Fruit fly (Drosophila melanogaster): ENCODE results near the gene Coq3.

Coq3 gene

dm6 chr2L:21168295-21169159 lies 10.1 kb upstream of the Coq3 start, which contains the start of the genes mAcon1, CG43345 and CG43346 (continued):
- peak; percentile 31; the same call in 1 of the 2 replicates for TF ChIP-seq inv (GFP tag; IDR thresholded peaks at IDR 0.05; ENCODE audit: partially characterized antibody)
- peak; percentile 24; the same call in 1 of the 3 replicates for TF ChIP-seq knrl (GFP tag; IDR thresholded peaks at IDR 0.05; ENCODE audit: partially characterized antibody)
- peak; percentile 79 for TF ChIP-seq Ets97D (GFP tag; optimal IDR thresholded peaks at IDR 0.05)
- peak; percentile 27; the same call in 2 of the 3 replicates for TF ChIP-seq CG14050 (GFP tag; IDR thresholded peaks at IDR 0.05)
- peak; percentile 83 for TF ChIP-seq grau (tag; optimal IDR thresholded peaks at IDR 0.05)
- no peak for TF ChIP-seq MTF-1 (GFP tag; optimal IDR thresholded peaks at IDR 0.05; ENCODE audit: borderline replicate concordance)
- peak; percentile 67 for TF ChIP-seq disco-r (GFP tag; optimal IDR thresholded peaks at IDR 0.05)
- no peak for TF ChIP-seq Hey (tag; optimal IDR thresholded peaks at IDR 0.05)
- 0 out of 3 replicates have a peak, but pooled peaks have one; percentile 61 for TF ChIP-seq CG11456 (GFP tag; IDR thresholded peaks at IDR 0.05)
- peak; percentile 84 for TF ChIP-seq her (GFP tag; optimal IDR thresholded peaks at IDR 0.05)
- TF ChIP-seq Fer1 (GFP tag; optimal IDR thresholded peaks at IDR 0.05) = peak; percentile 89
- peak; percentile 46 for TF ChIP-seq mirr (GFP tag; optimal IDR thresholded peaks at IDR 0.05)
- TF ChIP-seq pnt (GFP tag; optimal IDR thresholded peaks at IDR 0.05) = peak; percentile 82
- TF ChIP-seq Xbp1 (GFP tag; optimal IDR thresholded peaks at IDR 0.05) = peak; percentile 84
- peak; percentile 88 for TF ChIP-seq Hsf (GFP tag; optimal IDR thresholded peaks at IDR 0.05)
- peak; percentile 48 for TF ChIP-seq BEAF-32 (GFP tag; optimal IDR thresholded peaks at IDR 0.05)
- peak; percentile 70 for TF ChIP-seq CG12744 (GFP tag; optimal IDR thresholded peaks at IDR 0.05)
- no peak for TF ChIP-seq hbn (GFP tag; IDR thresholded peaks at IDR 0.05; ENCODE audit: partially characterized antibody)
- TF ChIP-seq CG7839 (tag; optimal IDR thresholded peaks at IDR 0.05) = no peak
- TF ChIP-seq bab2 (GFP tag; optimal IDR thresholded peaks at IDR 0.05) = peak; percentile 85
- TF ChIP-seq ttk (GFP tag; IDR thresholded peaks at IDR 0.05) = no peak
- TF ChIP-seq repo (GFP tag; optimal IDR thresholded peaks at IDR 0.05) = peak; percentile 69
- peak; percentile 75 for TF ChIP-seq nom (GFP tag; optimal IDR thresholded peaks at IDR 0.05)
- no peak for TF ChIP-seq CkIIα-i1 (GFP tag; IDR thresholded peaks at IDR 0.05)
- no peak for TF ChIP-seq CG1832 (GFP tag; optimal IDR thresholded peaks at IDR 0.05)
- TF ChIP-seq CG5245 (GFP tag; optimal IDR thresholded peaks at IDR 0.05) = peak; percentile 7
- TF ChIP-seq salm (tag; optimal IDR thresholded peaks at IDR 0.05) = no peak
- no peak for TF ChIP-seq scrt (GFP tag; optimal IDR thresholded peaks at IDR 0.05)
- TF ChIP-seq CG11696 (GFP tag; IDR thresholded peaks at IDR 0.05) = no peak
- TF ChIP-seq zf30C (GFP tag; optimal IDR thresholded peaks at IDR 0.05) = no peak
- no peak for TF ChIP-seq oc (tag; optimal IDR thresholded peaks at IDR 0.05)
- TF ChIP-seq CG2129 (GFP tag; IDR thresholded peaks at IDR 0.05; ENCODE audit: partially characterized antibody) = no peak
- TF ChIP-seq D19B (GFP tag; optimal IDR thresholded peaks at IDR 0.05) = peak; percentile 66
- peak; percentile 41; the same call in 1 of the 3 replicates for TF ChIP-seq B-H1 (GFP tag; IDR thresholded peaks at IDR 0.05)
- peak; percentile 27 for TF ChIP-seq CG6765 (GFP tag; optimal IDR thresholded peaks at IDR 0.05)
- no peak for TF ChIP-seq Scr (GFP tag; IDR thresholded peaks at IDR 0.05; ENCODE audit: partially characterized antibody)
- peak; percentile 88 for TF ChIP-seq CG8944 (GFP tag; optimal IDR thresholded peaks at IDR 0.05)
- TF ChIP-seq CG16813 (GFP tag; IDR thresholded peaks at IDR 0.05; ENCODE audit: partially characterized antibody) = no peak; the same call in 2 of the 3 replicates
- no peak for TF ChIP-seq CG8388 (GFP tag; optimal IDR thresholded peaks at IDR 0.05)
- TF ChIP-seq CG4854 (GFP tag; optimal IDR thresholded peaks at IDR 0.05) = peak; percentile 69
- TF ChIP-seq bbx (GFP tag; IDR thresholded peaks at IDR 0.05; ENCODE audit: partially characterized antibody) = no peak
- TF ChIP-seq CG4424 (GFP tag; optimal IDR thresholded peaks at IDR 0.05) = peak; percentile 80
- TF ChIP-seq lilli (GFP tag; optimal IDR thresholded peaks at IDR 0.05) = peak; percentile 89
- TF ChIP-seq CG12236 (GFP tag; optimal IDR thresholded peaks at IDR 0.05) = peak; percentile 58
- TF ChIP-seq CG1792 (GFP tag; optimal IDR thresholded peaks at IDR 0.05) = peak; percentile 83

All from whole organism, embryonic.